Worm (Caenorhabditis elegans) whole organism, L2 larva: ENCODE measurements around the gene T24H7.9.

Source experiments
- C34F6.9 ChIP-seq: fragments of 150-350 bp; optimal IDR thresholded peaks from 2 replicates; lab custom pipeline; 2014; ENCODE audit warnings: missing biosample characterization, missing genetic modification characterization
- F13H6.1 ChIP-seq: sonication (generic microtip); optimal IDR thresholded peaks from 2 replicates; lab custom pipeline; 2016; ENCODE audit warnings: missing genetic modification characterization, missing compliant biosample characterization
- Y55F3AM.14 ChIP-seq: fragments of 200-800 bp; sonication (Bioruptor generic); optimal IDR thresholded peaks from 2 replicates; lab custom pipeline; 2018; ENCODE audit warnings: mild to moderate bottlenecking, missing genetic modification characterization, missing compliant biosample characterization
- ZK546.5 ChIP-seq: sonication (generic microtip); optimal IDR thresholded peaks from 2 replicates; lab custom pipeline; 2017; ENCODE audit warnings: missing biosample characterization, missing genetic modification characterization
- aly-2 ChIP-seq: fragments of 150-350 bp; optimal IDR thresholded peaks from 2 replicates; lab custom pipeline; 2014; ENCODE audit warnings: missing biosample characterization, missing genetic modification characterization
- ama-1 ChIP-seq: fragments of 150-350 bp; optimal IDR thresholded peaks from 2 replicates; lab custom pipeline; 2018; ENCODE audit warnings: inconsistent platforms
- blmp-1 ChIP-seq: sonication (generic microtip); optimal IDR thresholded peaks from 2 replicates; lab custom pipeline; 2017; ENCODE audit warnings: missing genetic modification characterization, mild to moderate bottlenecking, missing compliant biosample characterization, antibody characterized with exemption, moderate library complexity; ENCODE audit not compliant: insufficient read depth
- ceh-16 ChIP-seq: fragments of 150-350 bp; optimal IDR thresholded peaks from 2 replicates; lab custom pipeline; 2014; ENCODE audit warnings: missing biosample characterization, missing genetic modification characterization
- ceh-82 ChIP-seq: fragments of 150-350 bp; optimal IDR thresholded peaks from 2 replicates; lab custom pipeline; 2014; ENCODE audit warnings: missing biosample characterization, missing genetic modification characterization
- crh-2 ChIP-seq: sonication (generic microtip); optimal IDR thresholded peaks from 2 replicates; lab custom pipeline; 2017; ENCODE audit warnings: missing biosample characterization, missing genetic modification characterization
- egl-27 ChIP-seq: sonication (generic microtip); optimal IDR thresholded peaks from 3 replicates; lab custom pipeline; 2017; ENCODE audit warnings: missing biosample characterization, missing genetic modification reagents, missing genetic modification characterization
- elt-1 ChIP-seq: fragments of 150-350 bp; optimal IDR thresholded peaks from 2 replicates; lab custom pipeline; 2014; ENCODE audit warnings: missing biosample characterization, missing genetic modification characterization
- elt-3 ChIP-seq: sonication (generic microtip); optimal IDR thresholded peaks from 2 replicates; lab custom pipeline; 2017; ENCODE audit warnings: missing biosample characterization, missing genetic modification characterization
- fos-1 ChIP-seq: fragments of 150-350 bp; optimal IDR thresholded peaks from 2 replicates; lab custom pipeline; 2014; ENCODE audit warnings: missing biosample characterization, missing genetic modification characterization
- gmeb-1 ChIP-seq: fragments of 150-350 bp; optimal IDR thresholded peaks from 2 replicates; lab custom pipeline; 2014; ENCODE audit warnings: missing biosample characterization, missing genetic modification characterization
- lin-11 ChIP-seq: fragments of 150-350 bp; sonication (generic microtip); optimal IDR thresholded peaks from 2 replicates; lab custom pipeline; 2014; ENCODE audit warnings: missing biosample characterization, missing genetic modification characterization, inconsistent platforms, mixed read lengths
- lin-13 ChIP-seq: fragments of 150-350 bp; optimal IDR thresholded peaks from 2 replicates; lab custom pipeline; 2014; ENCODE audit warnings: missing biosample characterization, missing genetic modification reagents, missing genetic modification characterization
- lsy-2 ChIP-seq, 2 experiments: fragments of 150-350 bp in 1 of 2; sonication (generic microtip) in 1 of 2; optimal IDR thresholded peaks; 2 replicates each; lab custom pipeline; 2014 to 2017; ENCODE audit warnings: missing biosample characterization in 2 of 2, missing genetic modification characterization in 2 of 2
- mab-5 ChIP-seq: fragments of 150-350 bp; optimal IDR thresholded peaks from 2 replicates; lab custom pipeline; 2014; ENCODE audit warnings: missing biosample characterization, missing genetic modification characterization
- mbf-1 ChIP-seq: sonication (generic microtip); optimal IDR thresholded peaks from 2 replicates; lab custom pipeline; 2017; ENCODE audit warnings: missing biosample characterization, missing genetic modification characterization
- nhr-10 ChIP-seq: sonication (generic microtip); optimal IDR thresholded peaks from 2 replicates; lab custom pipeline; 2017; ENCODE audit warnings: missing biosample characterization, missing genetic modification characterization
- nhr-11 ChIP-seq: fragments of 150-350 bp; optimal IDR thresholded peaks from 2 replicates; lab custom pipeline; 2014; ENCODE audit warnings: missing biosample characterization, missing genetic modification characterization
- nhr-12 ChIP-seq: fragments of 150-350 bp; optimal IDR thresholded peaks from 2 replicates; lab custom pipeline; 2014; ENCODE audit warnings: missing biosample characterization, missing genetic modification characterization
- nhr-129 ChIP-seq: fragments of 150-350 bp; optimal IDR thresholded peaks from 2 replicates; lab custom pipeline; 2014; ENCODE audit warnings: missing biosample characterization, missing genetic modification characterization
- nhr-21 ChIP-seq: fragments of 150-350 bp; optimal IDR thresholded peaks from 2 replicates; lab custom pipeline; 2014; ENCODE audit warnings: missing biosample characterization, missing genetic modification characterization
- nhr-23 ChIP-seq: fragments of 150-350 bp; optimal IDR thresholded peaks from 2 replicates; lab custom pipeline; 2014; ENCODE audit warnings: missing biosample characterization, missing genetic modification reagents, missing genetic modification characterization
- nhr-237 ChIP-seq: fragments of 150-350 bp; optimal IDR thresholded peaks from 2 replicates; lab custom pipeline; 2014; ENCODE audit warnings: missing biosample characterization, missing genetic modification characterization
- nhr-25 ChIP-seq: fragments of 150-350 bp; sonication (generic microtip); optimal IDR thresholded peaks from 3 replicates; lab custom pipeline; 2014; ENCODE audit warnings: missing biosample characterization, missing genetic modification characterization
- nhr-6 ChIP-seq: fragments of 150-350 bp; optimal IDR thresholded peaks from 2 replicates; lab custom pipeline; 2014; ENCODE audit warnings: missing biosample characterization, missing genetic modification characterization
- nhr-77 ChIP-seq: fragments of 150-350 bp; optimal IDR thresholded peaks from 2 replicates; lab custom pipeline; 2014; ENCODE audit warnings: missing biosample characterization, missing genetic modification characterization
- skn-1 ChIP-seq: sonication (generic microtip); optimal IDR thresholded peaks from 2 replicates; lab custom pipeline; 2017; ENCODE audit warnings: missing biosample characterization, missing genetic modification characterization
- sma-3 ChIP-seq: sonication (generic microtip); optimal IDR thresholded peaks from 2 replicates; lab custom pipeline; 2016; ENCODE audit warnings: missing genetic modification reagents, missing genetic modification characterization, missing compliant biosample characterization
- sma-9 ChIP-seq, 2 experiments: fragments of 150-350 bp in 1 of 2; sonication (generic microtip) in 1 of 2; optimal IDR thresholded peaks; 2 replicates each; lab custom pipeline; 2014 to 2016; ENCODE audit warnings: missing genetic modification characterization in 2 of 2, mild to moderate bottlenecking in 1 of 2, missing biosample characterization in 1 of 2, missing compliant biosample characterization in 1 of 2, missing genetic modification reagents in 1 of 2, moderate library complexity in 1 of 2
- snpc-4 ChIP-seq: fragments of 150-350 bp; optimal IDR thresholded peaks from 2 replicates; lab custom pipeline; 2014; ENCODE audit warnings: missing biosample characterization, missing genetic modification characterization
- unc-55 ChIP-seq: fragments of 150-350 bp; sonication (generic microtip); optimal IDR thresholded peaks from 3 replicates; lab custom pipeline; 2014; ENCODE audit warnings: missing biosample characterization, missing genetic modification reagents, missing genetic modification characterization
- zag-1 ChIP-seq: fragments of 150-350 bp; optimal IDR thresholded peaks from 2 replicates; lab custom pipeline; 2014; ENCODE audit warnings: missing biosample characterization, missing genetic modification characterization

T24H7.9 gene

ce11 chrII:6235432-6236092, at the start of gene T24H7.9:
Gene T24H7.9 (minus strand): TSS chrII:6235505.
- TF ChIP-seq fos-1 (tag; lab: Kevin White, UChicago) (peak; percentile 27), lin-11 (tag; lab: Kevin White, UChicago) (no peak), ZK546.5 (tag; lab: Kevin White, UChicago) (no peak), nhr-237 (tag; lab: Kevin White, UChicago) (no peak), elt-1 (tag; lab: Kevin White, UChicago) (no peak), elt-3 (no peak), F13H6.1 (tag; lab: Kevin White, UChicago) (no peak)

- peak; percentile 60 for TF ChIP-seq fos-1 (tag; lab: Kevin White, UChicago)
- peak; percentile 51 for TF ChIP-seq crh-2 (tag; lab: Kevin White, UChicago)
- no peak for TF ChIP-seq ZK546.5 (tag; lab: Kevin White, UChicago)
- TF ChIP-seq sma-9 (GFP tag; optimal IDR thresholded peaks at IDR 0.05; lab: Kevin White, UChicago), result peak; percentile 19
- TF ChIP-seq sma-9 (tag; optimal IDR thresholded peaks at IDR 0.05; lab: Kevin White, UChicago), result no peak
Measured at ce11 chrII:6283074-6283473, 47.8 kb upstream of the T24H7.9 start, which contains the start of gene F13H8.1. Gene F13H8.1 (plus strand): TSS chrII:6283384.

DNA sequence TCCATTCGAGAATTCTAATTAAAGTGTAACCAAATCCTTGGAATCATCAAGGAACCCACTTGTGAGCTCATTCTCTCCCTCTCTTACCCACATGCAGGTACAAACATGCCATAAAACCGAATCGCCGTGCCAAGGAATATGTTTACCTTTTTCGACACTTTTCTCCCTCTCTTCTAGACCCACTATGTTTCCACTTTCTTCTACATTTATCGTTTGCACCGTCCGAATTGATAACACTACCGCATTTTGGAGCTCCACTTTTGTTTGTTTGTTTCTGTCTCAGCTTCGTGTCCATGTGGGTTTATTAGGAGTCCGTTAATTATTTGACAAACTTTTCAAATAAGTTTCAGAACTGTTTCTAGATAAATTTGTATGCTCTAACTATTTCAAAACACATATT, 46.6 kb upstream of the T24H7.9 start:
- TF ChIP-seq elt-1 (tag; lab: Kevin White, UChicago), result no peak
- TF ChIP-seq nhr-12 (tag; lab: Kevin White, UChicago), result no peak
- TF ChIP-seq fos-1 (tag; lab: Kevin White, UChicago), result peak; percentile 32

- TF ChIP-seq ceh-16 (no peak), nhr-10 (tag; lab: Kevin White, UChicago) (no peak)
Measured at ce11 chrII:6281002-6281401, 45.7 kb upstream of the T24H7.9 start, which contains the start of gene scly-1. Gene scly-1 (minus strand): TSS chrII:6281102.

DNA sequence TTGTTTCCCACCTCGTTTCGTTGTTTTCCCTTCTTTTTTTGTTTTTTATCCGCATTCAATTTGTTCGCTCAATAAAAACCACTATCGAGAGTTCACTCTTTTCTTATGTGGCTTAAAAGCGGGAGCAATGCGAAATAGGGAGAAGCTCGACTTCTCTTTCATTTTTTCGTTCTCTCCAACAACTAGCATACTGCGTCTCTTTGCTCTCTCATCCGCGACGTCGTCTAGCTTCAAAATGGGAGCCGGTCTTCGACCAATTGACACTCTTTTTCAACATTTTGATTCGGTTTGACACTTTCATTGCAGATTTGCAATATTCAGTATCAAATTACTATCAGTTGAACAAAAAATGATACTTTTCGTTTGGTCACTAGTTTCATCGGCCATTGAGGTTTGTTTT, 38.6 kb upstream of the T24H7.9 start, which contains the start of gene bpl-1:
bpl-1 (plus strand) TSS at position 301 of the 400 bp plus-strand sequence.
- peak; percentile 13 for TF ChIP-seq unc-55
- TF ChIP-seq egl-27 (tag; lab: Kevin White, UChicago), result no peak
- no peak for TF ChIP-seq ceh-82 (tag; lab: Kevin White, UChicago)
- TF ChIP-seq C34F6.9 (tag; lab: Kevin White, UChicago), result peak; percentile 26
- TF ChIP-seq gmeb-1 (tag; lab: Kevin White, UChicago), result no peak
- TF ChIP-seq nhr-11, result no peak
- TF ChIP-seq sma-9 (GFP tag; optimal IDR thresholded peaks at IDR 0.05; lab: Kevin White, UChicago), result no peak
- TF ChIP-seq sma-9 (tag; optimal IDR thresholded peaks at IDR 0.05; lab: Kevin White, UChicago), result no peak
- no peak for TF ChIP-seq F13H6.1 (tag; lab: Kevin White, UChicago)
- no peak for TF ChIP-seq nhr-21 (tag; lab: Kevin White, UChicago)

DNA sequence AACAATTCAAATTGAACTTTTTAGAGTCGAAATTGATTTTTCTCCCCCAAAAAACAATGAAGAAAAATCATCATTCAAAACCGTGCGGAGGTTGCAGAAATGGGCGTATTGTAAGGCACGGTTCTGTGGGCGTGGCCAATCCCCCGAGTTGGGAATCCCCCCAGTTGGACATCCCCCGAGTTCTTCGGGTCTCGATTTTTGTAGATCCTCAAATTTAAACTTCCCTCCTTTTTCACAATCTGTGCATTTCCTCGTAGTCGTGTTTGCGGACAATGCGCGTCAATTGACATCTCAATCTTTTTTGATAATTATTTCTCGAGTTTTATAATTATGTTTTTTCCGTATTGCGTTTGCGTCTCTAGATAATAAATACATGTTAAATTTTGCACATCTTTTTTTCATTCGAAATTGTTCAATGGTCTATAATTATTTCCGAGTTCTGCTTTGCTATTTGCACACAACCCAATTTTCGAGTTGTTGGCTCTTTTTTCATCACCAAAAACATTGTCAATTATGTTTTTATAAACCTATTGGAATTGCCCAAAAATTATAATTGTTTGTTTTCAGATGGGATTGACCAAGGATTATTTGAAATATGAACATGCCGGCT, 34.6 kb upstream of the T24H7.9 start, which contains the start of gene F13H8.2:
F13H8.2 (plus strand) TSS at position 560 of the 610 bp plus-strand sequence.
- TF ChIP-seq ama-1 (lab: Kevin White, UChicago) (no peak), snpc-4 (peak; percentile 36), egl-27 (tag; lab: Kevin White, UChicago) (peak; percentile 2), nhr-25 (tag; lab: Kevin White, UChicago) (no peak), nhr-237 (tag; lab: Kevin White, UChicago) (no peak), nhr-77 (tag; lab: Kevin White, UChicago) (no peak), nhr-6 (tag; lab: Kevin White, UChicago) (no peak), ceh-82 (tag; lab: Kevin White, UChicago) (no peak), elt-1 (tag; lab: Kevin White, UChicago) (no peak), nhr-11 (no peak), skn-1 (peak; percentile 33), crh-2 (tag; lab: Kevin White, UChicago) (peak; percentile 77), aly-2 (no peak), nhr-129 (tag; lab: Kevin White, UChicago) (peak; percentile 70), nhr-23 (tag; lab: Kevin White, UChicago) (no peak), Y55F3AM.14 (GFP tag; lab: Kevin White, UChicago) (no peak), sma-3 (GFP tag; lab: Kevin White, UChicago) (peak; percentile 83), lin-11 (tag; lab: Kevin White, UChicago) (peak; percentile 20), blmp-1 (peak; percentile 5), mab-5 (tag; lab: Kevin White, UChicago) (peak; percentile 71), F13H6.1 (tag; lab: Kevin White, UChicago) (peak; percentile 82), ZK546.5 (tag; lab: Kevin White, UChicago) (no peak), ceh-16 (no peak), zag-1 (peak; percentile 12), sma-9 (GFP tag; optimal IDR thresholded peaks at IDR 0.05; lab: Kevin White, UChicago) (peak; percentile 87), sma-9 (tag; optimal IDR thresholded peaks at IDR 0.05; lab: Kevin White, UChicago) (no peak), lin-13 (GFP tag; lab: Kevin White, UChicago) (peak; percentile 59), elt-3 (no peak), lsy-2 (tag; optimal IDR thresholded peaks at IDR 0.05; lab: Kevin White, UChicago) (peak; percentile 66 to 90), unc-55 (peak; percentile 78), nhr-21 (tag; lab: Kevin White, UChicago) (peak; percentile 47), C34F6.9 (tag; lab: Kevin White, UChicago) (peak; percentile 79), mbf-1 (tag; lab: Kevin White, UChicago) (no peak), fos-1 (tag; lab: Kevin White, UChicago) (peak; percentile 42)
